Worm (Caenorhabditis elegans) whole organism, early embryonic: ENCODE results near the gene srxa-16.

Experiments used
- F13C5.2 ChIP-seq: sonication (generic microtip); optimal IDR thresholded peaks from 2 replicates; lab custom pipeline; 2017; ENCODE audit warnings: mild to moderate bottlenecking, missing genetic modification characterization, inconsistent platforms, missing compliant biosample characterization
- aly-1 ChIP-seq: sonication (generic microtip); optimal IDR thresholded peaks from 2 replicates; lab custom pipeline; 2016; ENCODE audit warnings: missing genetic modification characterization, missing compliant biosample characterization
- ama-1 ChIP-seq: fragments of 150-350 bp; optimal IDR thresholded peaks from 2 replicates; lab custom pipeline; 2014
- ceh-13 ChIP-seq: fragments of 200-800 bp; sonication (Bioruptor generic); optimal IDR thresholded peaks from 2 replicates; lab custom pipeline; 2018; ENCODE audit warnings: mild to moderate bottlenecking, missing genetic modification characterization, missing compliant biosample characterization
- ceh-36 ChIP-seq: sonication (generic microtip); optimal IDR thresholded peaks from 2 replicates; lab custom pipeline; 2016; ENCODE audit warnings: missing genetic modification characterization, inconsistent platforms, missing compliant biosample characterization
- ets-7 ChIP-seq: sonication (generic microtip); optimal IDR thresholded peaks from 2 replicates; lab custom pipeline; 2016; ENCODE audit warnings: missing genotype, missing genetic modification characterization, missing compliant biosample characterization
- flt-1 ChIP-seq: fragments of 200-800 bp; sonication (Bioruptor generic); IDR thresholded peaks from 2 replicates; pipeline ENCODE4 v1.3.6; 2022; ENCODE audit warnings: missing genetic modification characterization, missing compliant biosample characterization
- hnd-1 ChIP-seq: sonication (generic microtip); optimal IDR thresholded peaks from 2 replicates; lab custom pipeline; 2016; ENCODE audit warnings: missing genetic modification characterization, missing compliant biosample characterization
- pes-1 ChIP-seq: fragments of 200-800 bp; sonication (Bioruptor generic); IDR thresholded peaks from 2 replicates; pipeline ENCODE4 v1.3.6; 2022; ENCODE audit warnings: missing genetic modification reagents, missing genetic modification characterization, missing compliant biosample characterization
- tbx-37 ChIP-seq: fragments of 200-800 bp; sonication (Bioruptor generic); conservative IDR thresholded peaks from 2 replicates; pipeline ENCODE4 v1.3.6; 2022; ENCODE audit warnings: missing genetic modification reagents, missing genetic modification characterization, missing compliant biosample characterization
- tra-4 ChIP-seq: sonication (generic microtip); optimal IDR thresholded peaks from 2 replicates; lab custom pipeline; 2017; ENCODE audit warnings: missing genetic modification characterization, missing compliant biosample characterization

DNA sequence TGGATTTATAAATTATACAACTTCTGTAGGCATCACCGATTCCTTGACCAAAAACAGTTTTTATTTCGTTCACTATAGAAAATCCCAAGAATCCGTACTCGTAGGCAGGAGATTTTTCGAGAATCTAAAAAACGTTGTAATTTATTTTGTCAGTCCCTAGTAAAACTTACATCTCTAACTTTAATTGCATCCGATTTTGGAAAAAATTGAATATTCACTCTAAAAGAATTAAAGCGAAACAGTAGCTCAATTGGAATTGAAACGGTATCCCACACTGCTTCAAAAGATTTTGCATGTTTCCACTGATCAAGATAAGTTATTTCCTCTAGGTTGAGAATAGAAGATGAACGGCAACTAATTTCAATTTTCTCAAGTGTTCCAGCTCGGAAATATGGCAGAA, 17.1 kb upstream of the srxa-16 start, which contains the start of gene fbxa-142:
- TF ChIP-seq tra-4 (tag; lab: Kevin White, UChicago) (no peak), ama-1 (no peak), tbx-37 (GFP tag; lab: Robert Waterston, UW) (no peak), pes-1 (GFP tag; lab: Robert Waterston, UW) (no peak), F13C5.2 (tag; lab: Kevin White, UChicago) (no peak), ets-7 (no peak), ceh-36 (no peak), aly-1 (no peak), hnd-1 (no peak), flt-1 (no peak), ceh-13 (GFP tag; lab: Kevin White, UChicago) (no peak)
